Worm (Caenorhabditis elegans): Measurements from ENCODE around the gene Y37H2A.12.

DNA sequence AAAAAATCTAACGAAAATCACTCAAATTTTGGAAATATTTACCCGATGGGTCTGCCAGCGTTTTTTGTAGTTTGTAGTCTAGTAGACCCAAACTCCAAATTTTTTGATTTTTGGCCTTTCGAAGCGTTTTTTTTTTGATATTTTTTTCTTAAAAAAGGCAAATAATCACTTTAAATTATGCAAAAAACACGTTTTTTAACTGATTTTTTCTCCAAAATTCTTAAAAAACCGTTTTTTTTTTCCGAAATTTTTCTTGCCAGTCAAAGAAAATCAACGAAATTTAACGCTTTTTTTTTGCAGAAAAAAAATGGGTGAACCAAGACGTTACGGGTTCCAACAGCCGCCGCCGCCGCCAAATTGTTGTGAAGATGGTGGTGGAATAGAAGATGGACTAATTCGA is 23.0 kb downstream of the Y37H2A.12 start, which contains the start of gene Y37H2A.1:
- TF ChIP-seq lsy-2 (tag; optimal IDR thresholded peaks at IDR 0.05) (no peak), elt-3 (tag; optimal IDR thresholded peaks at IDR 0.05) (no peak), unc-62 (GFP tag; optimal IDR thresholded peaks at IDR 0.05) (no peak), ztf-11 (tag; optimal IDR thresholded peaks at IDR 0.05) (no peak), nhr-76 (tag; optimal IDR thresholded peaks at IDR 0.05) (no peak), unc-39 (tag; optimal IDR thresholded peaks at IDR 0.05) (no peak), pha-4 (tag; optimal IDR thresholded peaks at IDR 0.05) (no peak), ham-2 (GFP tag; optimal IDR thresholded peaks at IDR 0.05) (no peak), elt-1 (tag; optimal IDR thresholded peaks at IDR 0.05; ENCODE audit: borderline replicate concordance, insufficient read depth) (no peak), nhr-12 (tag; optimal IDR thresholded peaks at IDR 0.05) (no peak), mep-1 (tag; optimal IDR thresholded peaks at IDR 0.05) (no peak), mls-2 (tag; optimal IDR thresholded peaks at IDR 0.05) (no peak), lin-13 (tag; optimal IDR thresholded peaks at IDR 0.05) (no peak), ceh-83 (GFP tag; optimal IDR thresholded peaks at IDR 0.05) (no peak)
